Worm (Caenorhabditis elegans): ENCODE data around the gene C39H7.4.

DNA sequence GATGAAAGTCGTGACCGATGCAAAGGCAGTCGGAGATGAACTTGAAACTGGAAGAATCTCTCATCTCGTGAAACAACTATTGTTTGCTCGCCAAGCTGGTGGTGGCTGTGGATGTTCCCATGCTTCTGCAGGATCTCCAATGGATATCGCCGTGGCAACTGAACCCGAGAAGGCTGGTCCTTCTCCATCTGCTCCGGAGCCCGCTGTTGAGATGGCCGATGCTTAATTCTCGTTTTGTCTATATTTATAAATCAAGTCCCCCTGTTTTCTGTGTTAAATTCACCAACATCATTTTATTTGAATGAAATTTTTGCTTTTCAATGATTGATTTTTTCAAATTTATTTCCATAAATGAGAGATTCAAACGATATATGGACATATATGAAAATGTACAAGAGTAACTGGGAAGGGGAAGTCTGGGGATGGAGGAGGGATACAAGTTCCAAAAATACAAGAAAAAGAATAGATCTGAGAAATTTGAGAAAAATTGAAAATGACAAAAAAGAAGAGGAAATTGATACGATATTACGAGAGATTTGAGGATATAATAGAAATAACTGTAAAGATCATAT, 36.4 kb upstream of the C39H7.4 start:
- TF ChIP-seq ama-1 (optimal IDR thresholded peaks at IDR 0.05) (no peak), ceh-82 (tag; optimal IDR thresholded peaks at IDR 0.05) (no peak), egl-27 (tag; optimal IDR thresholded peaks at IDR 0.05) (no peak), nhr-11 (tag; optimal IDR thresholded peaks at IDR 0.05) (no peak), ceh-90 (tag; optimal IDR thresholded peaks at IDR 0.05) (no peak), snpc-4 (tag; optimal IDR thresholded peaks at IDR 0.05) (no peak), nhr-19 (GFP tag; conservative IDR thresholded peaks at IDR 0.05) (no peak), nhr-76 (tag; optimal IDR thresholded peaks at IDR 0.05) (no peak), lsy-2 (tag; optimal IDR thresholded peaks at IDR 0.05) (no peak), rnt-1 (tag; optimal IDR thresholded peaks at IDR 0.05) (no peak), jun-1 (tag; optimal IDR thresholded peaks at IDR 0.05) (no peak)
